Worm (Caenorhabditis elegans) whole organism, midembryonic: ENCODE results near the gene Y45F10B.13.

ENCODE experiments used
- T22C8.4 ChIP-seq: fragments of 200-800 bp; sonication (Bioruptor generic); IDR thresholded peaks from 2 replicates; pipeline ENCODE4 v1.3.6; 2022; ENCODE audit warnings: missing genetic modification characterization, missing compliant biosample characterization
- cog-1 ChIP-seq: sonication (generic microtip); optimal IDR thresholded peaks from 2 replicates; lab custom pipeline; 2016; ENCODE audit warnings: missing genetic modification characterization, missing compliant biosample characterization
- flt-1 ChIP-seq: fragments of 200-800 bp; sonication (Bioruptor generic); IDR thresholded peaks from 2 replicates; pipeline ENCODE4 v1.3.6; 2022; ENCODE audit warnings: missing genetic modification characterization, missing compliant biosample characterization
- klf-2 ChIP-seq: fragments of 200-800 bp; sonication (Bioruptor generic); conservative IDR thresholded peaks from 2 replicates; pipeline ENCODE4 v1.3.6; 2022; ENCODE audit warnings: missing genetic modification reagents, missing genetic modification characterization, missing compliant biosample characterization
- med-1 ChIP-seq: sonication (generic microtip); optimal IDR thresholded peaks from 2 replicates; lab custom pipeline; 2017; ENCODE audit warnings: missing genetic modification characterization, mild to moderate bottlenecking, missing compliant biosample characterization, antibody characterized with exemption, missing genetic modification reagents; ENCODE audit not compliant: insufficient read depth
- tab-1 ChIP-seq: fragments of 200-800 bp; sonication (Bioruptor generic); IDR thresholded peaks from 2 replicates; pipeline ENCODE4 v1.3.6; 2022; ENCODE audit warnings: missing genetic modification characterization, missing compliant biosample characterization
- ztf-23 ChIP-seq: fragments of 200-800 bp; sonication (Bioruptor generic); IDR thresholded peaks from 2 replicates; pipeline ENCODE4 v1.3.6; 2022; ENCODE audit warnings: missing genetic modification reagents, missing genetic modification characterization, missing compliant biosample characterization
- ztf-29 ChIP-seq: fragments of 200-800 bp; sonication (Bioruptor generic); IDR thresholded peaks from 2 replicates; pipeline ENCODE4 v1.3.6; 2022; ENCODE audit warnings: missing genetic modification reagents, missing genetic modification characterization, missing compliant biosample characterization

- TF ChIP-seq ztf-29, result no peak
- no peak for TF ChIP-seq tab-1 (GFP tag; lab: Robert Waterston, UW)
- TF ChIP-seq med-1 (GFP tag; lab: Kevin White, UChicago), result no peak
- no peak for TF ChIP-seq cog-1 (tag; lab: Kevin White, UChicago)
- TF ChIP-seq flt-1 (GFP tag; lab: Robert Waterston, UW), result no peak
- TF ChIP-seq ztf-23 (GFP tag; lab: Robert Waterston, UW), result no peak
- TF ChIP-seq klf-2 (GFP tag; lab: Robert Waterston, UW), result no peak
- no peak for TF ChIP-seq T22C8.4
Observed at ce11 chrIV:13512112-13512569, 49.4 kb downstream of the Y45F10B.13 start, which contains the start of gene puf-3.
